Worm (Caenorhabditis elegans) whole organism, L2 larva: ENCODE measurements around the gene csa-1.

Experiments used
- C34F6.9 ChIP-seq: fragments of 150-350 bp; optimal IDR thresholded peaks from 2 replicates; lab custom pipeline; 2014; ENCODE audit warnings: missing biosample characterization, missing genetic modification characterization
- F13H6.1 ChIP-seq: sonication (generic microtip); optimal IDR thresholded peaks from 2 replicates; lab custom pipeline; 2016; ENCODE audit warnings: missing genetic modification characterization, missing compliant biosample characterization
- R02D3.7 ChIP-seq: fragments of 150-350 bp; optimal IDR thresholded peaks from 2 replicates; lab custom pipeline; 2014; ENCODE audit warnings: missing biosample characterization, missing genetic modification characterization
- Y55F3AM.14 ChIP-seq: fragments of 200-800 bp; sonication (Bioruptor generic); optimal IDR thresholded peaks from 2 replicates; lab custom pipeline; 2018; ENCODE audit warnings: mild to moderate bottlenecking, missing genetic modification characterization, missing compliant biosample characterization
- aly-2 ChIP-seq: fragments of 150-350 bp; optimal IDR thresholded peaks from 2 replicates; lab custom pipeline; 2014; ENCODE audit warnings: missing biosample characterization, missing genetic modification characterization
- ama-1 ChIP-seq: fragments of 150-350 bp; optimal IDR thresholded peaks from 2 replicates; lab custom pipeline; 2018; ENCODE audit warnings: inconsistent platforms
- blmp-1 ChIP-seq: sonication (generic microtip); optimal IDR thresholded peaks from 2 replicates; lab custom pipeline; 2017; ENCODE audit warnings: missing genetic modification characterization, mild to moderate bottlenecking, missing compliant biosample characterization, antibody characterized with exemption, moderate library complexity; ENCODE audit not compliant: insufficient read depth
- ceh-16 ChIP-seq: fragments of 150-350 bp; optimal IDR thresholded peaks from 2 replicates; lab custom pipeline; 2014; ENCODE audit warnings: missing biosample characterization, missing genetic modification characterization
- crh-2 ChIP-seq: sonication (generic microtip); optimal IDR thresholded peaks from 2 replicates; lab custom pipeline; 2017; ENCODE audit warnings: missing biosample characterization, missing genetic modification characterization
- dmd-4 ChIP-seq: sonication (generic microtip); optimal IDR thresholded peaks from 2 replicates; lab custom pipeline; 2017; ENCODE audit warnings: missing biosample characterization, missing genetic modification characterization
- egl-27 ChIP-seq: sonication (generic microtip); optimal IDR thresholded peaks from 3 replicates; lab custom pipeline; 2017; ENCODE audit warnings: missing biosample characterization, missing genetic modification reagents, missing genetic modification characterization
- elt-1 ChIP-seq: fragments of 150-350 bp; optimal IDR thresholded peaks from 2 replicates; lab custom pipeline; 2014; ENCODE audit warnings: missing biosample characterization, missing genetic modification characterization
- elt-3 ChIP-seq: sonication (generic microtip); optimal IDR thresholded peaks from 2 replicates; lab custom pipeline; 2017; ENCODE audit warnings: missing biosample characterization, missing genetic modification characterization
- fos-1 ChIP-seq: fragments of 150-350 bp; optimal IDR thresholded peaks from 2 replicates; lab custom pipeline; 2014; ENCODE audit warnings: missing biosample characterization, missing genetic modification characterization
- gmeb-1 ChIP-seq: fragments of 150-350 bp; optimal IDR thresholded peaks from 2 replicates; lab custom pipeline; 2014; ENCODE audit warnings: missing biosample characterization, missing genetic modification characterization
- lin-11 ChIP-seq: fragments of 150-350 bp; sonication (generic microtip); optimal IDR thresholded peaks from 2 replicates; lab custom pipeline; 2014; ENCODE audit warnings: missing biosample characterization, missing genetic modification characterization, inconsistent platforms, mixed read lengths
- lin-13 ChIP-seq: fragments of 150-350 bp; optimal IDR thresholded peaks from 2 replicates; lab custom pipeline; 2014; ENCODE audit warnings: missing biosample characterization, missing genetic modification reagents, missing genetic modification characterization
- lin-39 ChIP-seq: fragments of 150-350 bp; optimal IDR thresholded peaks from 2 replicates; lab custom pipeline; 2014; ENCODE audit warnings: missing biosample characterization, missing genetic modification reagents, missing genetic modification characterization
- lsy-2 ChIP-seq, 2 experiments: fragments of 150-350 bp in 1 of 2; sonication (generic microtip) in 1 of 2; optimal IDR thresholded peaks; 2 replicates each; lab custom pipeline; 2014 to 2017; ENCODE audit warnings: missing biosample characterization in 2 of 2, missing genetic modification characterization in 2 of 2
- mab-5 ChIP-seq: fragments of 150-350 bp; optimal IDR thresholded peaks from 2 replicates; lab custom pipeline; 2014; ENCODE audit warnings: missing biosample characterization, missing genetic modification characterization
- mbf-1 ChIP-seq: sonication (generic microtip); optimal IDR thresholded peaks from 2 replicates; lab custom pipeline; 2017; ENCODE audit warnings: missing biosample characterization, missing genetic modification characterization
- nhr-10 ChIP-seq: sonication (generic microtip); optimal IDR thresholded peaks from 2 replicates; lab custom pipeline; 2017; ENCODE audit warnings: missing biosample characterization, missing genetic modification characterization
- nhr-11 ChIP-seq: fragments of 150-350 bp; optimal IDR thresholded peaks from 2 replicates; lab custom pipeline; 2014; ENCODE audit warnings: missing biosample characterization, missing genetic modification characterization
- nhr-12 ChIP-seq: fragments of 150-350 bp; optimal IDR thresholded peaks from 2 replicates; lab custom pipeline; 2014; ENCODE audit warnings: missing biosample characterization, missing genetic modification characterization
- nhr-23 ChIP-seq: fragments of 150-350 bp; optimal IDR thresholded peaks from 2 replicates; lab custom pipeline; 2014; ENCODE audit warnings: missing biosample characterization, missing genetic modification reagents, missing genetic modification characterization
- nhr-237 ChIP-seq: fragments of 150-350 bp; optimal IDR thresholded peaks from 2 replicates; lab custom pipeline; 2014; ENCODE audit warnings: missing biosample characterization, missing genetic modification characterization
- nhr-25 ChIP-seq: fragments of 150-350 bp; sonication (generic microtip); optimal IDR thresholded peaks from 3 replicates; lab custom pipeline; 2014; ENCODE audit warnings: missing biosample characterization, missing genetic modification characterization
- nhr-6 ChIP-seq: fragments of 150-350 bp; optimal IDR thresholded peaks from 2 replicates; lab custom pipeline; 2014; ENCODE audit warnings: missing biosample characterization, missing genetic modification characterization
- nhr-77 ChIP-seq: fragments of 150-350 bp; optimal IDR thresholded peaks from 2 replicates; lab custom pipeline; 2014; ENCODE audit warnings: missing biosample characterization, missing genetic modification characterization
- skn-1 ChIP-seq: sonication (generic microtip); optimal IDR thresholded peaks from 2 replicates; lab custom pipeline; 2017; ENCODE audit warnings: missing biosample characterization, missing genetic modification characterization
- sma-3 ChIP-seq: sonication (generic microtip); optimal IDR thresholded peaks from 2 replicates; lab custom pipeline; 2016; ENCODE audit warnings: missing genetic modification reagents, missing genetic modification characterization, missing compliant biosample characterization
- sma-9 ChIP-seq, 2 experiments: fragments of 150-350 bp in 1 of 2; sonication (generic microtip) in 1 of 2; optimal IDR thresholded peaks; 2 replicates each; lab custom pipeline; 2014 to 2016; ENCODE audit warnings: missing genetic modification characterization in 2 of 2, mild to moderate bottlenecking in 1 of 2, missing biosample characterization in 1 of 2, missing compliant biosample characterization in 1 of 2, missing genetic modification reagents in 1 of 2, moderate library complexity in 1 of 2
- snpc-4 ChIP-seq: fragments of 150-350 bp; optimal IDR thresholded peaks from 2 replicates; lab custom pipeline; 2014; ENCODE audit warnings: missing biosample characterization, missing genetic modification characterization
- unc-39 ChIP-seq: fragments of 150-350 bp; optimal IDR thresholded peaks from 2 replicates; lab custom pipeline; 2014; ENCODE audit warnings: missing biosample characterization, missing genetic modification characterization
- unc-55 ChIP-seq: fragments of 150-350 bp; sonication (generic microtip); optimal IDR thresholded peaks from 3 replicates; lab custom pipeline; 2014; ENCODE audit warnings: missing biosample characterization, missing genetic modification reagents, missing genetic modification characterization
- unc-62 ChIP-seq: fragments of 150-350 bp; optimal IDR thresholded peaks from 2 replicates; lab custom pipeline; 2014; ENCODE audit warnings: missing biosample characterization, missing genetic modification reagents, missing genetic modification characterization
- zag-1 ChIP-seq: fragments of 150-350 bp; optimal IDR thresholded peaks from 2 replicates; lab custom pipeline; 2014; ENCODE audit warnings: missing biosample characterization, missing genetic modification characterization
- ztf-1 ChIP-seq: fragments of 200-800 bp; sonication (Bioruptor generic); conservative IDR thresholded peaks from 2 replicates; pipeline ENCODE4 v1.3.6; 2022; ENCODE audit warnings: missing genetic modification characterization, missing compliant biosample characterization
- ztf-11 ChIP-seq: sonication (generic microtip); optimal IDR thresholded peaks from 2 replicates; lab custom pipeline; 2017; ENCODE audit warnings: missing biosample characterization, missing genetic modification characterization
- ztf-4 ChIP-seq: fragments of 150-350 bp; optimal IDR thresholded peaks from 2 replicates; lab custom pipeline; 2014; ENCODE audit warnings: missing biosample characterization, missing genetic modification characterization

The csa-1 gene

DNA sequence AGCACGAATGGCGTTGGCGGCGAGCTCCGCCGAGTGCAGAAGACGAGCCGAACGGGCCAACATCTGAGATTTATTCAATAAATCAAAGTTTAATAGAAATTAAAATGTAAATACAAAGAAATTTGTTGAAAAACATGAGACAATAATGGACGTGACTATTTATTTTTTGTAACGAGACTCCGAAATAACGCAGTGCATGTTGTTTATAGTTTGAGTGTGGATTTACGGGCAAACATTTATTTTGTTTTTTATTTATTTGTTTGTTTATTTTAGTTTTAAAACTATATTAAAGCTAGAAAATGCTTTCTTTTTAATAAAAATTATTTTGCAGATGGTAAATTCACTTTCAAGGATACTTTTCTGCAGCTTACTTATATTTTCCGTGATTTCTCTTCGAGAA lies 33.1 kb upstream of the csa-1 start, which contains the start of the genes sdhb-1 and cup-15:
Gene sdhb-1, minus strand, starts transcription at position 63 of the 400 bp plus-strand sequence.
Gene cup-15, plus strand, starts transcription at position 332 of the 400 bp plus-strand sequence.
- TF ChIP-seq lsy-2 (tag; optimal IDR thresholded peaks at IDR 0.05; lab: Kevin White, UChicago) (peak in 1 of 2 experiments; percentile 47), R02D3.7 (peak; percentile 40), unc-55 (GFP tag; lab: Kevin White, UChicago) (peak; percentile 57), F13H6.1 (tag; lab: Kevin White, UChicago) (no peak), C34F6.9 (tag; lab: Kevin White, UChicago) (peak; percentile 38), nhr-77 (tag; lab: Kevin White, UChicago) (no peak), blmp-1 (tag; lab: Kevin White, UChicago) (no peak), dmd-4 (tag; lab: Kevin White, UChicago) (no peak), ztf-1 (no peak)
- TF ChIP-seq, all 48 proteins: peak for 4

DNA sequence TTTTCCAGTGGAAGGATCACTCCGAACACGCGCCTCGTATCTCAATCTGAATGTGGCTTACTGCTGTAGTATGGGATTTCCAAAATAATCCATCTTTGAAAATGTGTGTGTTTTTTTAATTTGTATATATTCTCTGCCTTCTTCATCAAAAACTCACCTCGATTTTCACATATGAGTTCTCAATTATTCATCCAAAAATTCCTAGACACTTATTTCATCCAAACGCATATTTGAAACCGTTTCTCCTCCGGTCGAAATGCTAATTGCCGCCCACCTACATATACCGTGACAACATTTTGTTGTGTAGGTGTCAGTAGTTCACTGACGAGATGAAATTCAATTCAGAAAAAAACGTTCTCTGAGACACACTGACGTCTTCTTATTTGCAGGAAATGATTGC lies 27.9 kb upstream of the csa-1 start:
- TF ChIP-seq ztf-1, result no peak
- TF ChIP-seq lsy-2 (tag; optimal IDR thresholded peaks at IDR 0.05; lab: Kevin White, UChicago), result no peak
- no peak for TF ChIP-seq C34F6.9 (tag; lab: Kevin White, UChicago)
- TF ChIP-seq nhr-12 (tag; lab: Kevin White, UChicago), result no peak
- TF ChIP-seq zag-1 (tag; lab: Kevin White, UChicago), result no peak
- no peak for TF ChIP-seq Y55F3AM.14 (GFP tag; lab: Kevin White, UChicago)
- no peak for TF ChIP-seq fos-1 (tag; lab: Kevin White, UChicago)
- no peak for TF ChIP-seq blmp-1 (tag; lab: Kevin White, UChicago)
- no peak for TF ChIP-seq nhr-77 (tag; lab: Kevin White, UChicago)
- no peak for TF ChIP-seq elt-3 (tag; lab: Kevin White, UChicago)
- no peak for TF ChIP-seq elt-1 (tag; lab: Kevin White, UChicago)
- TF ChIP-seq ama-1 (lab: Kevin White, UChicago), result no peak
- TF ChIP-seq unc-62 (GFP tag; lab: Kevin White, UChicago), result no peak

- TF ChIP-seq blmp-1 (tag; lab: Kevin White, UChicago), result no peak
- no peak for TF ChIP-seq elt-3 (tag; lab: Kevin White, UChicago)
- TF ChIP-seq egl-27 (tag; lab: Kevin White, UChicago), result no peak
- no peak for TF ChIP-seq F13H6.1 (tag; lab: Kevin White, UChicago)
Observed at ce11 chrII:9346490-9346889, 27.0 kb upstream of the csa-1 start, which contains the start of gene F42A8.1. TSS of gene F42A8.1 (minus strand) at chrII:9346590.

- TF ChIP-seq nhr-11, result no peak
- no peak for TF ChIP-seq ztf-4 (tag; lab: Kevin White, UChicago)
- no peak for TF ChIP-seq aly-2 (tag; lab: Kevin White, UChicago)
- no peak for TF ChIP-seq snpc-4 (tag; lab: Kevin White, UChicago)
- TF ChIP-seq ceh-16 (tag; lab: Kevin White, UChicago), result no peak
- no peak for TF ChIP-seq lin-39
- no peak for TF ChIP-seq R02D3.7
Observed at ce11 chrII:9345794-9346193, 26.3 kb upstream of the csa-1 start.

ce11 chrII:9345116-9345515 lies 25.6 kb upstream of the csa-1 start:
- TF ChIP-seq sma-9 (GFP tag; optimal IDR thresholded peaks at IDR 0.05; lab: Kevin White, UChicago), result peak; percentile 45
- TF ChIP-seq sma-9 (tag; optimal IDR thresholded peaks at IDR 0.05; lab: Kevin White, UChicago), result no peak
- TF ChIP-seq lin-13 (GFP tag; lab: Kevin White, UChicago), result no peak
- peak; percentile 37 for TF ChIP-seq blmp-1 (tag; lab: Kevin White, UChicago)
- TF ChIP-seq, all 48 proteins: peak for 2

ce11 chrII:9343955-9344354 lies 24.4 kb upstream of the csa-1 start:
- peak in 1 of 2 experiments; percentile 9 for TF ChIP-seq lsy-2 (tag; optimal IDR thresholded peaks at IDR 0.05; lab: Kevin White, UChicago)
- peak; percentile 21 for TF ChIP-seq fos-1 (tag; lab: Kevin White, UChicago)
- peak; percentile 43 for TF ChIP-seq gmeb-1
- TF ChIP-seq nhr-237, result no peak
- TF ChIP-seq ama-1 (lab: Kevin White, UChicago), result no peak
- no peak for TF ChIP-seq ztf-1
- TF ChIP-seq zag-1 (tag; lab: Kevin White, UChicago), result no peak
- TF ChIP-seq nhr-6 (tag; lab: Kevin White, UChicago), result no peak
- no peak for TF ChIP-seq nhr-23 (tag; lab: Kevin White, UChicago)
- no peak for TF ChIP-seq R02D3.7
- no peak for TF ChIP-seq skn-1
- no peak for TF ChIP-seq mbf-1 (tag; lab: Kevin White, UChicago)
- TF ChIP-seq mab-5 (tag; lab: Kevin White, UChicago), result no peak
- peak; percentile 67 for TF ChIP-seq sma-3 (GFP tag; lab: Kevin White, UChicago)
- TF ChIP-seq unc-39 (tag; lab: Kevin White, UChicago), result no peak
- no peak for TF ChIP-seq ztf-4 (tag; lab: Kevin White, UChicago)
- no peak for TF ChIP-seq ztf-11 (tag; lab: Kevin White, UChicago)
- TF ChIP-seq nhr-77 (tag; lab: Kevin White, UChicago), result no peak
- no peak for TF ChIP-seq nhr-11
- TF ChIP-seq unc-55 (GFP tag; lab: Kevin White, UChicago), result no peak
- peak; percentile 69 for TF ChIP-seq nhr-25 (tag; lab: Kevin White, UChicago)
- no peak for TF ChIP-seq unc-62 (GFP tag; lab: Kevin White, UChicago)
- TF ChIP-seq egl-27 (tag; lab: Kevin White, UChicago), result peak; percentile 44
- no peak for TF ChIP-seq nhr-10
- no peak for TF ChIP-seq lin-11 (tag; lab: Kevin White, UChicago)
- TF ChIP-seq crh-2, result no peak
- TF ChIP-seq snpc-4 (tag; lab: Kevin White, UChicago), result no peak
